Fruit fly (Drosophila melanogaster) whole organism, embryonic: ENCODE results near the gene CG15412.
A peak's percentile ranks its signal among the peaks of the same experiment; 100 is the strongest.

Experiments used
- Abd-B ChIP-seq: fragments of 200-800 bp; sonication (Bioruptor generic); optimal IDR thresholded peaks from 2 replicates; lab custom pipeline; 2018; ENCODE audit warnings: missing biosample characterization, mild to moderate bottlenecking, missing genetic modification characterization, moderate library complexity
- Adf1 ChIP-seq: fragments of 200-800 bp; sonication (Bioruptor generic); IDR thresholded peaks from 2 replicates; pipeline ENCODE4 v1.3.6; 2022; ENCODE audit warnings: missing biosample characterization, missing genetic modification characterization
- B-H1 ChIP-seq: fragments of 200-800 bp; sonication (Bioruptor generic); IDR thresholded peaks from 3 replicates; pipeline ENCODE4 v1.3.6; 2022; ENCODE audit warnings: missing biosample characterization, missing genetic modification characterization
- Bgb ChIP-seq: fragments of 200-800 bp; sonication (Bioruptor generic); IDR thresholded peaks from 2 replicates; pipeline ENCODE4 v1.3.6; 2022; ENCODE audit warnings: missing biosample characterization, missing genetic modification characterization; ENCODE audit not compliant: partially characterized antibody
- Bteb2 ChIP-seq: fragments of 200-800 bp; sonication (Bioruptor generic); optimal IDR thresholded peaks from 2 replicates; lab custom pipeline; 2016; ENCODE audit warnings: missing biosample characterization, missing genetic modification characterization
- CG12299 ChIP-seq: fragments of 200-800 bp; sonication (Bioruptor generic); optimal IDR thresholded peaks from 2 replicates; lab custom pipeline; 2018; ENCODE audit warnings: missing biosample characterization, mild to moderate bottlenecking, missing genetic modification characterization
- CG13123 ChIP-seq: fragments of 200-800 bp; sonication (Bioruptor generic); optimal IDR thresholded peaks from 2 replicates; lab custom pipeline; 2016; ENCODE audit warnings: missing biosample characterization, missing genetic modification characterization
- CG14441 ChIP-seq: fragments of 200-800 bp; sonication (Bioruptor generic); IDR thresholded peaks from 2 replicates; pipeline ENCODE4 v1.3.6; 2022; ENCODE audit warnings: missing biosample characterization, missing genetic modification characterization
- CG14860 ChIP-seq: fragments of 200-800 bp; sonication (Bioruptor generic); IDR thresholded peaks from 3 replicates; pipeline ENCODE4 v1.3.6; 2022; ENCODE audit warnings: missing biosample characterization, missing genetic modification characterization; ENCODE audit not compliant: partially characterized antibody
- CG1647 ChIP-seq: fragments of 200-800 bp; sonication (Bioruptor generic); optimal IDR thresholded peaks from 3 replicates; lab custom pipeline; 2016; ENCODE audit warnings: missing biosample characterization, missing genetic modification characterization
- CG17802 ChIP-seq: fragments of 200-800 bp; sonication (Bioruptor generic); optimal IDR thresholded peaks from 2 replicates; lab custom pipeline; 2018; ENCODE audit warnings: missing biosample characterization, mild to moderate bottlenecking, missing genetic modification characterization, moderate library complexity
- CG2678 ChIP-seq: fragments of 200-800 bp; sonication (Bioruptor generic); optimal IDR thresholded peaks from 3 replicates; lab custom pipeline; 2019; ENCODE audit warnings: missing biosample characterization, mild to moderate bottlenecking, missing genetic modification characterization, moderate library complexity
- CG32767 ChIP-seq: fragments of 200-800 bp; sonication (Bioruptor generic); IDR thresholded peaks from 2 replicates; pipeline ENCODE4 v1.3.6; 2022; ENCODE audit warnings: missing biosample characterization, missing genetic modification characterization
- CG32772 ChIP-seq: fragments of 200-800 bp; sonication (Bioruptor generic); IDR thresholded peaks from 2 replicates; pipeline ENCODE4 v1.3.6; 2022; ENCODE audit warnings: missing biosample characterization, missing genetic modification characterization
- CG34224 ChIP-seq: fragments of 200-800 bp; sonication (Bioruptor generic); IDR thresholded peaks from 3 replicates; pipeline ENCODE4 v1.3.6; 2022; ENCODE audit warnings: missing biosample characterization, missing genetic modification characterization; ENCODE audit not compliant: partially characterized antibody
- CG4360 ChIP-seq: fragments of 200-800 bp; sonication (Bioruptor generic); IDR thresholded peaks from 2 replicates; pipeline ENCODE4 v1.3.6; 2022; ENCODE audit warnings: missing biosample characterization, missing genetic modification characterization
- CG4424 ChIP-seq: fragments of 200-800 bp; sonication (Bioruptor generic); optimal IDR thresholded peaks from 3 replicates; lab custom pipeline; 2016; ENCODE audit warnings: missing biosample characterization, missing genetic modification characterization
- CG4617 ChIP-seq: fragments of 200-800 bp; sonication (Bioruptor generic); optimal IDR thresholded peaks from 3 replicates; lab custom pipeline; 2016; ENCODE audit warnings: missing biosample characterization, missing genetic modification characterization, borderline replicate concordance
- CG6683 ChIP-seq: fragments of 200-800 bp; sonication (Bioruptor generic); optimal IDR thresholded peaks from 2 replicates; lab custom pipeline; 2017; ENCODE audit warnings: missing biosample characterization, mild to moderate bottlenecking, missing genetic modification characterization, missing genetic modification reagents
- CG8089 ChIP-seq: fragments of 200-800 bp; sonication (Bioruptor generic); optimal IDR thresholded peaks from 3 replicates; lab custom pipeline; 2016; ENCODE audit warnings: missing biosample characterization, missing genetic modification characterization
- CG8388 ChIP-seq: fragments of 200-800 bp; sonication (Bioruptor generic); optimal IDR thresholded peaks from 2 replicates; lab custom pipeline; 2019; ENCODE audit warnings: missing biosample characterization, mild to moderate bottlenecking, missing genetic modification characterization, moderate library complexity
- CG9609 ChIP-seq: fragments of 200-800 bp; sonication (Bioruptor generic); optimal IDR thresholded peaks from 3 replicates; lab custom pipeline; 2016; ENCODE audit warnings: missing biosample characterization, missing genetic modification characterization
- CTCF ChIP-seq: fragments of 200-800 bp; sonication (Bioruptor generic); optimal IDR thresholded peaks from 2 replicates; lab custom pipeline; 2017; ENCODE audit warnings: missing biosample characterization, mild to moderate bottlenecking, missing genetic modification characterization, moderate library complexity
- E2f1 ChIP-seq: fragments of 200-800 bp; sonication (Bioruptor generic); IDR thresholded peaks from 2 replicates; pipeline ENCODE4 v1.3.6; 2022; ENCODE audit warnings: missing biosample characterization, missing genetic modification characterization
- Hsf ChIP-seq: fragments of 200-800 bp; sonication (Bioruptor generic); optimal IDR thresholded peaks from 3 replicates; lab custom pipeline; 2016; ENCODE audit warnings: missing biosample characterization, missing genetic modification characterization
- Neu2 ChIP-seq: fragments of 200-800 bp; sonication (Bioruptor generic); optimal IDR thresholded peaks from 3 replicates; lab custom pipeline; 2016; ENCODE audit warnings: missing biosample characterization, missing genetic modification characterization, borderline replicate concordance
- Vsx1 ChIP-seq: fragments of 200-800 bp; sonication (Bioruptor generic); optimal IDR thresholded peaks from 2 replicates; lab custom pipeline; 2017; ENCODE audit warnings: missing biosample characterization, mild to moderate bottlenecking, missing genetic modification characterization, missing genetic modification reagents
- ara ChIP-seq: fragments of 200-800 bp; sonication (Bioruptor generic); IDR thresholded peaks from 2 replicates; pipeline ENCODE4 v1.3.6; 2022; ENCODE audit warnings: missing biosample characterization, missing genetic modification characterization
- dati ChIP-seq: fragments of 200-800 bp; sonication (Bioruptor generic); IDR thresholded peaks from 2 replicates; pipeline ENCODE4 v1.3.6; 2022; ENCODE audit warnings: missing biosample characterization, missing genetic modification characterization
- emc ChIP-seq: fragments of 200-800 bp; sonication (Bioruptor generic); optimal IDR thresholded peaks from 2 replicates; lab custom pipeline; 2016; ENCODE audit warnings: missing biosample characterization, missing genetic modification characterization
- esg ChIP-seq: fragments of 200-800 bp; sonication (Bioruptor generic); conservative IDR thresholded peaks from 2 replicates; pipeline ENCODE4 v1.3.6; 2022; ENCODE audit warnings: missing biosample characterization, missing genetic modification characterization
- ewg ChIP-seq: fragments of 200-800 bp; sonication (Bioruptor generic); optimal IDR thresholded peaks from 3 replicates; lab custom pipeline; 2017; ENCODE audit warnings: mild to moderate bottlenecking, missing biosample characterization, missing genetic modification reagents, missing genetic modification characterization
- gcm2 ChIP-seq: fragments of 200-800 bp; sonication (Bioruptor generic); optimal IDR thresholded peaks from 2 replicates; lab custom pipeline; 2016; ENCODE audit warnings: missing biosample characterization, missing genetic modification characterization
- gfzf ChIP-seq: fragments of 200-800 bp; sonication (Bioruptor generic); optimal IDR thresholded peaks from 2 replicates; lab custom pipeline; 2016; ENCODE audit warnings: missing biosample characterization, mild to moderate bottlenecking, missing genetic modification characterization, moderate library complexity
- h ChIP-seq: fragments of >200 bp; optimal IDR thresholded peaks from 2 replicates; lab custom pipeline; 2017
- ham ChIP-seq: fragments of 200-800 bp; sonication (Bioruptor generic); IDR thresholded peaks from 2 replicates; pipeline ENCODE4 v1.3.6; 2022; ENCODE audit warnings: missing biosample characterization, missing genetic modification characterization
- ind ChIP-seq: fragments of 200-800 bp; sonication (Bioruptor generic); optimal IDR thresholded peaks from 3 replicates; lab custom pipeline; 2016; ENCODE audit warnings: missing biosample characterization, missing genetic modification characterization
- jing ChIP-seq: fragments of 200-800 bp; sonication (Bioruptor generic); optimal IDR thresholded peaks from 2 replicates; lab custom pipeline; 2018; ENCODE audit warnings: missing biosample characterization, mild to moderate bottlenecking, missing genetic modification characterization
- lola ChIP-seq, 3 experiments: fragments of >200 bp in 2 of 3; fragments of 200-800 bp in 1 of 3; sonication (Bioruptor generic) in 1 of 3; optimal IDR thresholded peaks; 2 replicates each; lab custom pipeline; 2017 to 2019; ENCODE audit warnings: missing biosample characterization in 3 of 3, missing genetic modification characterization in 3 of 3, mild to moderate bottlenecking in 1 of 3, moderate library complexity in 1 of 3
- mam ChIP-seq: fragments of 200-800 bp; sonication (Bioruptor generic); optimal IDR thresholded peaks from 3 replicates; lab custom pipeline; 2016; ENCODE audit warnings: missing biosample characterization, missing genetic modification characterization
- nerfin-2 ChIP-seq: fragments of 200-800 bp; sonication (Bioruptor generic); IDR thresholded peaks from 2 replicates; pipeline ENCODE4 v1.3.6; 2022; ENCODE audit warnings: missing biosample characterization, missing genetic modification characterization; ENCODE audit not compliant: partially characterized antibody
- otp ChIP-seq: fragments of 200-800 bp; sonication (Bioruptor generic); IDR thresholded peaks from 3 replicates; pipeline ENCODE4, ENCODE4 v1.3.6; 2022; ENCODE audit warnings: missing biosample characterization, missing genetic modification characterization
- pros ChIP-seq: fragments of 200-800 bp; sonication (Bioruptor generic); optimal IDR thresholded peaks from 3 replicates; lab custom pipeline; 2019; ENCODE audit warnings: missing biosample characterization, mild to moderate bottlenecking, missing genetic modification characterization, moderate library complexity
- ranshi ChIP-seq: fragments of 200-800 bp; sonication (Bioruptor generic); IDR thresholded peaks from 2 replicates; pipeline ENCODE4 v1.3.6; 2022; ENCODE audit warnings: missing biosample characterization, missing genetic modification characterization
- repo ChIP-seq: fragments of 200-800 bp; sonication (Bioruptor generic); optimal IDR thresholded peaks from 2 replicates; lab custom pipeline; 2016; ENCODE audit warnings: missing biosample characterization, missing genetic modification characterization
- sqz ChIP-seq: fragments of 200-800 bp; sonication (Bioruptor generic); optimal IDR thresholded peaks from 3 replicates; lab custom pipeline; 2018; ENCODE audit warnings: missing biosample characterization, mild to moderate bottlenecking, missing genetic modification characterization
- ssp ChIP-seq: fragments of 200-800 bp; sonication (Bioruptor generic); IDR thresholded peaks from 2 replicates; pipeline ENCODE4 v1.3.6; 2022; ENCODE audit warnings: missing biosample characterization, missing genetic modification characterization
- stc ChIP-seq: fragments of 200-800 bp; sonication (Bioruptor generic); IDR thresholded peaks from 2 replicates; pipeline ENCODE4 v1.3.6; 2022; ENCODE audit warnings: missing biosample characterization, missing genetic modification characterization
- yki ChIP-seq: fragments of >200 bp; optimal IDR thresholded peaks from 3 replicates; lab custom pipeline; 2018
- zfh1 ChIP-seq: fragments of 200-800 bp; sonication (Bioruptor generic); IDR thresholded peaks from 3 replicates; pipeline ENCODE4 v1.3.6; 2022; ENCODE audit warnings: missing biosample characterization, missing genetic modification characterization

Gene CG15412

dm6 chr2L:3354642-3355380, 20.7 kb downstream of the CG15412 start, which contains the start of gene E23 (continued):
- TF ChIP-seq lola (GFP tag; optimal IDR thresholded peaks at IDR 0.05; lab: Kevin White, UChicago) (peak in 1 of 3 experiments; percentile 100), CG32772 (GFP tag; lab: Robert Waterston, UW) (peak; percentile 97), gcm2 (peak; percentile 93), CG9609 (peak; percentile 95), esg (peak; percentile 98), CG4360 (GFP tag; lab: Robert Waterston, UW) (peak; percentile 79), Neu2 (GFP tag; lab: Kevin White, UChicago) (peak; percentile 22), mam (GFP tag; lab: Kevin White, UChicago) (peak; percentile 95), Vsx1 (GFP tag; lab: Kevin White, UChicago) (peak; percentile 97), emc (peak; percentile 91), ranshi (GFP tag; lab: Robert Waterston, UW) (peak; percentile 97), CG4617 (GFP tag; lab: Kevin White, UChicago) (peak; percentile 95), CG8089 (GFP tag; lab: Kevin White, UChicago) (peak; percentile 92), CG17802 (tag; lab: Kevin White, UChicago) (peak; percentile 90), dati (GFP tag; lab: Robert Waterston, UW) (peak; percentile 49; the same call in 1 of the 2 replicates), ara (peak; percentile 96), ssp (GFP tag; lab: Robert Waterston, UW) (peak; percentile 93), repo (GFP tag; lab: Kevin White, UChicago) (peak; percentile 90), CG14441 (GFP tag; lab: Robert Waterston, UW) (peak; percentile 97), jing (GFP tag; lab: Kevin White, UChicago) (peak; percentile 93), pros (GFP tag; lab: Kevin White, UChicago) (peak; percentile 80), ind (GFP tag; lab: Kevin White, UChicago) (peak; percentile 98), CG14860 (GFP tag; lab: Robert Waterston, UW) (0 out of 3 replicates have a peak, but pooled peaks have one; percentile 34), nerfin-2 (GFP tag; lab: Robert Waterston, UW) (no peak), Bteb2 (GFP tag; lab: Kevin White, UChicago) (peak; percentile 97), otp (GFP tag; lab: Robert Waterston, UW) (peak; percentile 94), Adf1 (GFP tag; lab: Robert Waterston, UW) (peak; percentile 86), CG6683 (GFP tag; lab: Kevin White, UChicago) (peak; percentile 97), CG4424 (peak; percentile 99), CG12299 (tag; lab: Kevin White, UChicago) (peak; percentile 98), ewg (GFP tag; lab: Kevin White, UChicago) (peak; percentile 98), E2f1 (GFP tag; lab: Robert Waterston, UW) (peak; percentile 97), yki (lab: Kevin White, UChicago) (no peak), CG13123 (GFP tag; lab: Kevin White, UChicago) (peak; percentile 97), CG1647 (GFP tag; lab: Kevin White, UChicago) (peak; percentile 94), Bgb (peak; percentile 78), sqz (GFP tag; lab: Kevin White, UChicago) (peak; percentile 97), Hsf (GFP tag; lab: Kevin White, UChicago) (peak; percentile 98), zfh1 (peak; percentile 98), gfzf (no peak), CG2678 (tag; lab: Kevin White, UChicago) (peak; percentile 99), CG34224 (GFP tag; lab: Robert Waterston, UW) (peak; percentile 52; the same call in 2 of the 3 replicates), stc (GFP tag; lab: Robert Waterston, UW) (peak; percentile 98), h (lab: Kevin White, UChicago) (no peak), CG32767 (GFP tag; lab: Robert Waterston, UW) (peak; percentile 97), B-H1 (peak; percentile 96), CTCF (peak; percentile 74), ham (GFP tag; lab: Robert Waterston, UW) (peak; percentile 92), CG8388 (GFP tag; lab: Kevin White, UChicago) (peak; percentile 99), Abd-B (peak; percentile 98)
